Fruit fly (Drosophila melanogaster): ENCODE data around the gene Tengl1.

DNA sequence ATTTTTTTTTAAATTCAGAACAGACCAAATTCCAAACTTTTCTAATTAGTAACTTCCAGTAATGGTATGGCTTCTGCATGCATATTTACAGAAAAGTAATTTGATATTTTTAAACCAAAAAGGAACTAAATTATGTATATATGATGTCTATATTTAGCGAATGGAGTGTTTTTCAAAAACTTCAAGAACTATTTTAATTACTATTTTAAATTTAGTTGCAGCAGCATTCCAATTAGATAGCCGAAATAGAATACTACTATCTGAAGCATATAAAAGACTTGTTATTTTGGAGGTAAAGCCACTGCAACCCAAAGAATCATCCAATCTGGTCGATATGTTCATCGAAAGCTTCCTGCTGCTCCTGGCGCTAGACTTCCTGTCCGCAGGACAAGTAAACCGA lies 12.4 kb upstream of the Tengl1 start, which contains the start of gene CG17234:
- TF ChIP-seq CG11617 (GFP tag; optimal IDR thresholded peaks at IDR 0.05) (no peak), Clk (GFP tag; optimal IDR thresholded peaks at IDR 0.05) (no peak), CG14711 (tag; optimal IDR thresholded peaks at IDR 0.05) (no peak)
